Fruit fly (Drosophila melanogaster): ENCODE data around the gene Drak.

Gene Drak

DNA sequence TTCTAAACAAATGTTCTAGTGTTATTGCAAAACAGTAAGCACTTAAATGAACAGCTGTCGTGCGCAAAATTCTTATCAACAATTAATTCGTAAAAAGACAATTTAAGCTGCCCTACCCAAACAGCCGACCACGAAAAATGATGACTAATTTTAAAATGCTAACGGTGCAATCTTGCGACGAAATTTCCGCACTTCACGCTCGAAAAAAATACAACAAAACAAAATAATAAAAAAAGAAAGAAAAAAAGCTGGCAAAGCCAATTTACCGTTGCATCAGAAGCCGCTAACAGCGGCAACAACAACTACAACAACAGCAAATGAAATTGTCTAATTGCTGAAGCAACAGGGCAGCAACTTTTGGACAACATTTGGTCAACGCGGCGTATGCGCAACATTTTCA is 10.7 kb downstream of the Drak start:
- TF ChIP-seq CG9948 (tag; optimal IDR thresholded peaks at IDR 0.05) (no peak), CG8301 (tag; optimal IDR thresholded peaks at IDR 0.05) (no peak), CG13204 (GFP tag; optimal IDR thresholded peaks at IDR 0.05) (no peak), rn (GFP tag; IDR thresholded peaks at IDR 0.05) (no peak), CG32121 (GFP tag; IDR thresholded peaks at IDR 0.05) (no peak), fd96Ca (GFP tag; IDR thresholded peaks at IDR 0.05) (no peak), CG17806 (tag; optimal IDR thresholded peaks at IDR 0.05) (no peak), CG8159 (tag; optimal IDR thresholded peaks at IDR 0.05) (no peak), gl (tag; optimal IDR thresholded peaks at IDR 0.05) (no peak), CG10348 (GFP tag; IDR thresholded peaks at IDR 0.05) (no peak), Snoo (tag; optimal IDR thresholded peaks at IDR 0.05) (no peak), CG12605 (GFP tag; IDR thresholded peaks at IDR 0.05) (no peak), Pif1B (GFP tag; optimal IDR thresholded peaks at IDR 0.05) (no peak), D1 (tag; optimal IDR thresholded peaks at IDR 0.05) (no peak), Pif1A (GFP tag; optimal IDR thresholded peaks at IDR 0.05) (no peak)

DNA sequence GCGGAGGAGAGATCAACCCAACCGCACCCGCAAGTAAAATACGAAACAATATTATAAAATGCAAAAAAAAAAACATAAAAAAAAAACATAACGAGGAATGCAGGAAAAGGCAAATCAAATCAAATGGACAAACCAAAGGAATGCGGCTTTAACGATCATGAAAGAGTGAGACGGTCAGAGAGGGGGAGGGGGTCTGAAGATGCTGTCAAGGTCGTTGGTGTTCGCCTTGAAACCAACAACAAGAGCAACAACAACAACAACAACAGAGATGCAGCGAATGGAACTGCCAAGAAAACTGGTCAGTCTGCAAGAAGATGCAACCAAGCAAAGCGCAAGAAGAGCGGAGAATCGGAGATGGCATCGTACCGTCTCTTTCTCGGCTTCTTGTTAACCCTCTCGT is 13.3 kb downstream of the Drak start:
- no peak for TF ChIP-seq CG10348 (GFP tag; IDR thresholded peaks at IDR 0.05)
- no peak for TF ChIP-seq CG9948 (tag; optimal IDR thresholded peaks at IDR 0.05)
- no peak for TF ChIP-seq Pif1A (GFP tag; optimal IDR thresholded peaks at IDR 0.05)
- TF ChIP-seq EcR (GFP tag; optimal IDR thresholded peaks at IDR 0.05): peak; percentile 51
- TF ChIP-seq Pif1B (GFP tag; optimal IDR thresholded peaks at IDR 0.05): no peak
- TF ChIP-seq CG8159 (tag; optimal IDR thresholded peaks at IDR 0.05): no peak
- TF ChIP-seq D1 (tag; optimal IDR thresholded peaks at IDR 0.05): no peak
- TF ChIP-seq CG17806 (tag; optimal IDR thresholded peaks at IDR 0.05): no peak

dm6 chrX:11510120-11510771 is 17.3 kb downstream of the Drak start:
- no peak for TF ChIP-seq D1 (tag; optimal IDR thresholded peaks at IDR 0.05)
- no peak for TF ChIP-seq CG13204 (GFP tag; optimal IDR thresholded peaks at IDR 0.05)

DNA sequence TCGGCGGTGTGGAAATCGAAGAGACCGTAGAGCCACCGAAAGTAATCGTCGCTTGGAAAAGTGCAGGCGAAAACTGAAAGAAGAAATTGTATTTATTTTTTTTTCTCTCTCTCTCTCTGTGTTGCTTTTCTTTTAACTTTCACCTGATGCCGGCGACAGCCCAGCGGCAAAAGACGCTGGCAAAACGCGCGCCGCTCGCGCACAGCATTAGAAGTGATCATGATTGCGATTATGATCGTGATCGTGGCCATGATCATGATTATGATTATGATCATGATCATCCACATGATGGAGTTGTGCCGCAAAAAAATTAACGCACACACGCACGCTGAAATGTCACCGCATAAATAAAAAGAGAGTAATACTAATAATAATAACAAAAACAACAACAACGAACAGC is 18.4 kb downstream of the Drak start:
- TF ChIP-seq CG34367 (tag; optimal IDR thresholded peaks at IDR 0.05) (no peak), CG14655 (GFP tag; optimal IDR thresholded peaks at IDR 0.05) (no peak), CG15710 (tag; optimal IDR thresholded peaks at IDR 0.05) (no peak)

- TF ChIP-seq CG32121 (GFP tag; IDR thresholded peaks at IDR 0.05) (0 out of 2 replicates have a peak, but pooled peaks have one; percentile 15), CG14655 (GFP tag; optimal IDR thresholded peaks at IDR 0.05) (no peak), CG8301 (tag; optimal IDR thresholded peaks at IDR 0.05) (no peak), CG13204 (GFP tag; optimal IDR thresholded peaks at IDR 0.05) (no peak)
Measured at dm6 chrX:11511955-11512354, 19.0 kb downstream of the Drak start.

DNA sequence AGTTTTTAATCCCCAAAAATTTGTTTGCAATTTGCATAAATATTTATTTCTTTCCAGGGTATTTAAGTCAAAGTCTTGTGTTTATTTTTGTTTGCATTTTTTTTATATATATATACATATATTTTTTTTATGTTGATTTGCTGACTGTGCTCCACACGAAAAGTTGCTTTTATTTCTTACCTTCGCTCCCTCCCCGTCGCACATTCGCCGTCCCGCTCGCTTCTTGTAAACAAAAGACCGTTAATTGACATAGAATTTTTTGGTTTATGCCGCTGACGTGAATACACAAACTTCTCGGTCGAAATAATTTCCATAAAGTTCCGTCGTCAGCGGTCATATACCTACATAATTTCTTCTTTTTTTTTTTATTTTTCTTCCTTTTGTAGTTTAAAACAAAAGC is 19.9 kb downstream of the Drak start:
- TF ChIP-seq EcR (GFP tag; optimal IDR thresholded peaks at IDR 0.05): no peak
- no peak for TF ChIP-seq CG17806 (tag; optimal IDR thresholded peaks at IDR 0.05)
- no peak for TF ChIP-seq CG32121 (GFP tag; IDR thresholded peaks at IDR 0.05)
- TF ChIP-seq CG9948 (tag; optimal IDR thresholded peaks at IDR 0.05): no peak
- TF ChIP-seq Pif1B (GFP tag; optimal IDR thresholded peaks at IDR 0.05): no peak
- TF ChIP-seq CG13204 (GFP tag; optimal IDR thresholded peaks at IDR 0.05): no peak
- no peak for TF ChIP-seq gl (tag; optimal IDR thresholded peaks at IDR 0.05)
- TF ChIP-seq CG4496 (GFP tag; IDR thresholded peaks at IDR 0.05): no peak
- no peak for TF ChIP-seq CG10348 (GFP tag; IDR thresholded peaks at IDR 0.05)
- TF ChIP-seq CG34367 (tag; optimal IDR thresholded peaks at IDR 0.05): no peak
- TF ChIP-seq Pif1A (GFP tag; optimal IDR thresholded peaks at IDR 0.05): no peak
- no peak for TF ChIP-seq D1 (tag; optimal IDR thresholded peaks at IDR 0.05)
- no peak for TF ChIP-seq CG12605 (GFP tag; IDR thresholded peaks at IDR 0.05)
- no peak for TF ChIP-seq fd96Ca (GFP tag; IDR thresholded peaks at IDR 0.05)

DNA sequence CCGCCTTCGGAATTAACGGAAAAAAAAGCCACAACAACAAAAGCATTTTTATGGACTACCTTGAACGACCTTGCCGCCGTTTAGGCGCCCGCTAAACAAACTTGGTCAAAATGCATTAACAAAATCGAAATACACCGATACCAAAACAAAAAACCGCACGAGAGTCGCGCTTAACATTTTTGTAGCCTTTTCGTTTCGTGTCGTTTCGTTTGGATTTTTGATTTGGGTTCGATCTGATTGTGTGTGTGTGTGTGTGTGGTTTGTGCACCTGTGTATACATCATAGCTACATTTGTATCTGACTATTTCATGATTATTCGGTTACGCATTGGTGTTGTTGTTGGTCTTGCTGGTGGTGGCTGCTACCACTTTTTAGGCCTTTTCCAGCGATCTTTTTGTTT is 22.6 kb downstream of the Drak start:
- TF ChIP-seq CG9948 (tag; optimal IDR thresholded peaks at IDR 0.05): no peak
- no peak for TF ChIP-seq CG13204 (GFP tag; optimal IDR thresholded peaks at IDR 0.05)
- no peak for TF ChIP-seq CG10348 (GFP tag; IDR thresholded peaks at IDR 0.05)
- no peak for TF ChIP-seq Pif1A (GFP tag; optimal IDR thresholded peaks at IDR 0.05)
- TF ChIP-seq Pif1B (GFP tag; optimal IDR thresholded peaks at IDR 0.05): no peak
- no peak for TF ChIP-seq CG8159 (tag; optimal IDR thresholded peaks at IDR 0.05)
- no peak for TF ChIP-seq Snoo (tag; optimal IDR thresholded peaks at IDR 0.05)
- TF ChIP-seq CG14655 (GFP tag; optimal IDR thresholded peaks at IDR 0.05): no peak

DNA sequence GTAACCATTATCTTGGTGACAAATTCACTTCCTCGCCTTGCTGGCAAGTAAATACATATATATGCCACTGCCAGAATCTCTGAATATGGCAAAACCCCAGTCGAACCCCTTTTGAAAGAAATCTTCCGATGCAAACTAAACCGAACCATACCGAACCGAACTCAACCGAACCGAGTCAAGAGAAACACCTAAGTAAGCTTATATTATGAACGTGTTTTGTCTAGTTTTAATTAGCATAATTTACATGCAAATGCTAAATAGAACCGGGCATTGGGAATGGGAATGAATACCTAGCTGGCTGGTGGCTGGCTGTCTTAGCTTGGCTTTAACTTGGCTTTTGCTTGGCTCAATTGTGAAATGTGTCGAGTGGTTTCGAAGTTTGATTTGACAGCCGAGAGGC is 24.4 kb downstream of the Drak start:
- TF ChIP-seq CG13204 (GFP tag; optimal IDR thresholded peaks at IDR 0.05) (no peak), CG15710 (tag; optimal IDR thresholded peaks at IDR 0.05) (no peak), Ets98B (GFP tag; IDR thresholded peaks at IDR 0.05) (no peak), CG12605 (GFP tag; IDR thresholded peaks at IDR 0.05) (no peak), Pif1A (GFP tag; optimal IDR thresholded peaks at IDR 0.05) (no peak)
